Fruit fly (Drosophila melanogaster) S2 (cell line): ENCODE data around the gene CG14966.

Experiments used
- CG8478 ChIP-seq: fragments of >200 bp; optimal IDR thresholded peaks from 2 replicates; lab custom pipeline; 2018
- CTCF ChIP-seq, 2 experiments: fragments of >200 bp; optimal IDR thresholded peaks; 2 replicates each; lab custom pipeline; 2018

dm6 chr3L:3203062-3203461 lies 5.6 kb upstream of the CG14966 start, which contains the start of gene CG32271:
- TF ChIP-seq CG8478 (lab: Kevin White, UChicago) = no peak
- TF ChIP-seq CTCF (optimal IDR thresholded peaks at IDR 0.05; lab: Kevin White, UChicago) = no peak
